Worm (Caenorhabditis elegans): ENCODE measurements around the gene Y75B12B.1.

The Y75B12B.1 gene

ce11 chrV:15152010-15152409 lies 32.5 kb upstream of the Y75B12B.1 start:
- no peak for TF ChIP-seq hsf-1 (GFP tag; IDR thresholded peaks at IDR 0.05)
- TF ChIP-seq F55B11.4 (tag; optimal IDR thresholded peaks at IDR 0.05; ENCODE audit: borderline replicate concordance, insufficient read depth), result no peak
- TF ChIP-seq zfh-2 (GFP tag; conservative IDR thresholded peaks at IDR 0.05), result no peak
- TF ChIP-seq cebp-2 (GFP tag; IDR thresholded peaks at IDR 0.05), result no peak
- TF ChIP-seq lin-35 (GFP tag; optimal IDR thresholded peaks at IDR 0.05), result no peak
- TF ChIP-seq unc-130 (GFP tag; optimal IDR thresholded peaks at IDR 0.05), result no peak
- no peak for TF ChIP-seq lin-54 (GFP tag; optimal IDR thresholded peaks at IDR 0.05)
- no peak for TF ChIP-seq nfyb-1 (GFP tag; IDR thresholded peaks at IDR 0.05)
- no peak for TF ChIP-seq cebp-1 (GFP tag; IDR thresholded peaks at IDR 0.05)
- no peak for TF ChIP-seq cebp-1 (tag; optimal IDR thresholded peaks at IDR 0.05)

ce11 chrV:15153277-15153676 lies 31.2 kb upstream of the Y75B12B.1 start, which contains the start of gene srh-55:
Gene srh-55, plus strand, starts transcription at chrV:15153577.
- TF ChIP-seq chd-7 (tag; optimal IDR thresholded peaks at IDR 0.05), result no peak
- TF ChIP-seq nhr-90 (tag; optimal IDR thresholded peaks at IDR 0.05), result no peak
- TF ChIP-seq him-1 (tag; optimal IDR thresholded peaks at IDR 0.05), result no peak
- no peak for TF ChIP-seq ztf-22 (GFP tag; optimal IDR thresholded peaks at IDR 0.05)
- TF ChIP-seq lin-40 (tag; optimal IDR thresholded peaks at IDR 0.05), result no peak
- no peak for TF ChIP-seq bed-1 (GFP tag; IDR thresholded peaks at IDR 0.05)
- TF ChIP-seq snpc-1.1 (tag; optimal IDR thresholded peaks at IDR 0.05; ENCODE audit: insufficient read depth), result no peak
- no peak for TF ChIP-seq sptf-2 (GFP tag; optimal IDR thresholded peaks at IDR 0.05)
- TF ChIP-seq F57A8.1 (GFP tag; optimal IDR thresholded peaks at IDR 0.05), result no peak
- TF ChIP-seq egl-44 (GFP tag; IDR thresholded peaks at IDR 0.05), result no peak
- no peak for TF ChIP-seq Y67H2A.10 (GFP tag; conservative IDR thresholded peaks at IDR 0.05)
- no peak for TF ChIP-seq somi-1 (GFP tag; optimal IDR thresholded peaks at IDR 0.05)
- TF ChIP-seq lin-26 (GFP tag; IDR thresholded peaks at IDR 0.05), result no peak
- TF ChIP-seq aptf-2 (GFP tag; conservative IDR thresholded peaks at IDR 0.05), result no peak
- TF ChIP-seq egrh-3 (GFP tag; IDR thresholded peaks at IDR 0.05), result no peak
- TF ChIP-seq egl-18 (GFP tag; IDR thresholded peaks at IDR 0.05), result no peak
- TF ChIP-seq ztf-26 (tag; optimal IDR thresholded peaks at IDR 0.05), result no peak
- no peak for TF ChIP-seq attf-3 (GFP tag; conservative IDR thresholded peaks at IDR 0.05)

- no peak for TF ChIP-seq Y53F4B.3 (GFP tag; IDR thresholded peaks at IDR 0.05)
- peak; percentile 17 for TF ChIP-seq nhr-90 (tag; optimal IDR thresholded peaks at IDR 0.05)
- no peak for TF ChIP-seq F37B4.10 (GFP tag; IDR thresholded peaks at IDR 0.05)
- TF ChIP-seq B0019.2 (GFP tag; conservative IDR thresholded peaks at IDR 0.05), result no peak
- peak; percentile 2 for TF ChIP-seq lsy-27 (tag; optimal IDR thresholded peaks at IDR 0.05; ENCODE audit: borderline replicate concordance, insufficient read depth)
- TF ChIP-seq T07F8.4 (tag; optimal IDR thresholded peaks at IDR 0.05), result no peak
- peak; percentile 55 for TF ChIP-seq rpc-1 (optimal IDR thresholded peaks at IDR 0.05)
- peak; percentile 79 for TF ChIP-seq rpc-1 (tag; optimal IDR thresholded peaks at IDR 0.05)
- no peak for TF ChIP-seq mxl-1 (tag; optimal IDR thresholded peaks at IDR 0.05)
- no peak for TF ChIP-seq ztf-3 (GFP tag; optimal IDR thresholded peaks at IDR 0.05)
- TF ChIP-seq mel-28 (tag; optimal IDR thresholded peaks at IDR 0.05; ENCODE audit: borderline replicate concordance), result no peak
- no peak for TF ChIP-seq K11D2.4 (GFP tag; IDR thresholded peaks at IDR 0.05)
- TF ChIP-seq rcor-1 (GFP tag; IDR thresholded peaks at IDR 0.05), result no peak
- TF ChIP-seq F52B5.7 (tag; optimal IDR thresholded peaks at IDR 0.05), result no peak
- TF ChIP-seq ztf-28 (GFP tag; IDR thresholded peaks at IDR 0.05), result 0 out of 2 replicates have a peak, but pooled peaks have one; percentile 53
- peak; percentile 87 for TF ChIP-seq tbp1 (GFP tag; optimal IDR thresholded peaks at IDR 0.05)
- TF ChIP-seq B0261.1 (tag; optimal IDR thresholded peaks at IDR 0.05), result peak; percentile 78
- TF ChIP-seq B0035.1 (tag; optimal IDR thresholded peaks at IDR 0.05), result no peak
- TF ChIP-seq attf-6 (GFP tag; IDR thresholded peaks at IDR 0.05), result no peak
- TF ChIP-seq sdz-38 (tag; optimal IDR thresholded peaks at IDR 0.05), result no peak
- TF ChIP-seq hmg-1.2 (GFP tag; IDR thresholded peaks at IDR 0.05), result peak; percentile 62; the same call in 1 of the 2 replicates
- no peak for TF ChIP-seq nhr-80 (tag; optimal IDR thresholded peaks at IDR 0.05)
Measured at ce11 chrV:15156504-15156903, 28.0 kb upstream of the Y75B12B.1 start.

All from whole organism, young adult.